Fruit fly (Drosophila melanogaster): ENCODE measurements around the gene CG4743.

Gene CG4743

dm6 chr3R:25652066-25652720, 28.2 kb downstream of the CG4743 start:
- peak; percentile 87 for TF ChIP-seq exex (tag; optimal IDR thresholded peaks at IDR 0.05)
- no peak for TF ChIP-seq CG4730 (GFP tag; IDR thresholded peaks at IDR 0.05)
- TF ChIP-seq Nf-YC (tag; optimal IDR thresholded peaks at IDR 0.05), result peak; percentile 18
- TF ChIP-seq grau (tag; optimal IDR thresholded peaks at IDR 0.05), result peak; percentile 4
- peak; percentile 38; the same call in 1 of the 2 replicates for TF ChIP-seq Bgb (GFP tag; IDR thresholded peaks at IDR 0.05; ENCODE audit: partially characterized antibody)
- TF ChIP-seq CG6175 (GFP tag; IDR thresholded peaks at IDR 0.05), result peak; percentile 68; the same call in 1 of the 3 replicates
- no peak for TF ChIP-seq slou (GFP tag; optimal IDR thresholded peaks at IDR 0.05)
- peak; percentile 5 for TF ChIP-seq pb (GFP tag; optimal IDR thresholded peaks at IDR 0.05)
- 0 out of 2 replicates have a peak, but pooled peaks have one; percentile 17 for TF ChIP-seq tna (GFP tag; IDR thresholded peaks at IDR 0.05; ENCODE audit: partially characterized antibody)
- TF ChIP-seq CG31365 (tag; optimal IDR thresholded peaks at IDR 0.05), result no peak
- TF ChIP-seq CG32767 (GFP tag; IDR thresholded peaks at IDR 0.05), result no peak
- no peak for TF ChIP-seq chn (GFP tag; optimal IDR thresholded peaks at IDR 0.05)
- TF ChIP-seq cwo (GFP tag; optimal IDR thresholded peaks at IDR 0.05), result no peak
- TF ChIP-seq row (GFP tag; IDR thresholded peaks at IDR 0.05), result no peak
- 0 out of 3 replicates have a peak, but pooled peaks have one; percentile 7 for TF ChIP-seq dysf (GFP tag; IDR thresholded peaks at IDR 0.05)
- TF ChIP-seq Ets65A (GFP tag), result peak; percentile 76
- peak; percentile 93 for TF ChIP-seq Meics (GFP tag; optimal IDR thresholded peaks at IDR 0.05)
- TF ChIP-seq CG10979 (tag; optimal IDR thresholded peaks at IDR 0.05), result no peak
- TF ChIP-seq nerfin-2 (GFP tag; IDR thresholded peaks at IDR 0.05; ENCODE audit: partially characterized antibody), result no peak
- TF ChIP-seq CG14965 (GFP tag; optimal IDR thresholded peaks at IDR 0.05; ENCODE audit: borderline replicate concordance), result no peak
- peak; percentile 29 for TF ChIP-seq pzg (GFP tag; optimal IDR thresholded peaks at IDR 0.05)
- TF ChIP-seq E2f2 (GFP tag; IDR thresholded peaks at IDR 0.05), result peak; percentile 36; the same call in 1 of the 2 replicates
- no peak for TF ChIP-seq ind (GFP tag; optimal IDR thresholded peaks at IDR 0.05)
- TF ChIP-seq pfk (GFP tag; optimal IDR thresholded peaks at IDR 0.05), result no peak
- peak; percentile 58 for TF ChIP-seq Vsx1 (GFP tag; optimal IDR thresholded peaks at IDR 0.05)
- peak; percentile 6 for TF ChIP-seq NfI (GFP tag; optimal IDR thresholded peaks at IDR 0.05)
- TF ChIP-seq sug (tag; optimal IDR thresholded peaks at IDR 0.05), result peak; percentile 6
- TF ChIP-seq CG34224 (GFP tag; IDR thresholded peaks at IDR 0.05; ENCODE audit: partially characterized antibody), result peak; percentile 20; the same call in 1 of the 3 replicates
- TF ChIP-seq her (GFP tag; optimal IDR thresholded peaks at IDR 0.05), result peak; percentile 69
- no peak for TF ChIP-seq CG18619 (GFP tag; optimal IDR thresholded peaks at IDR 0.05)
- TF ChIP-seq Adf1 (GFP tag; IDR thresholded peaks at IDR 0.05), result peak; percentile 35; the same call in 1 of the 2 replicates
- TF ChIP-seq Sin3A (optimal IDR thresholded peaks at IDR 0.05), result no peak
- TF ChIP-seq oc (tag; optimal IDR thresholded peaks at IDR 0.05), result peak; percentile 71
- no peak for TF ChIP-seq fd96Cb (tag; optimal IDR thresholded peaks at IDR 0.05)
- TF ChIP-seq CG7987 (GFP tag; optimal IDR thresholded peaks at IDR 0.05), result peak; percentile 15
- peak in 1 of 2 experiments; percentile 71 for TF ChIP-seq Pdp1 (GFP tag; optimal IDR thresholded peaks at IDR 0.05)
- no peak for TF ChIP-seq ap (GFP tag; IDR thresholded peaks at IDR 0.05)
- TF ChIP-seq TFAM (GFP tag; optimal IDR thresholded peaks at IDR 0.05), result no peak
- no peak for TF ChIP-seq CG15011 (GFP tag; optimal IDR thresholded peaks at IDR 0.05)
- no peak for TF ChIP-seq gsb (GFP tag; IDR thresholded peaks at IDR 0.05)
- TF ChIP-seq HmgZ (tag; optimal IDR thresholded peaks at IDR 0.05), result peak; percentile 68
- peak; percentile 7; the same call in 1 of the 2 replicates for TF ChIP-seq vvl (GFP tag; IDR thresholded peaks at IDR 0.05)
- TF ChIP-seq B-H2 (GFP tag; optimal IDR thresholded peaks at IDR 0.05), result peak; percentile 56
- peak; percentile 30 for TF ChIP-seq gfzf (GFP tag; optimal IDR thresholded peaks at IDR 0.05)
- TF ChIP-seq CG6683 (GFP tag; optimal IDR thresholded peaks at IDR 0.05), result no peak
- no peak for TF ChIP-seq grn (GFP tag; optimal IDR thresholded peaks at IDR 0.05)
- TF ChIP-seq eve (GFP tag; optimal IDR thresholded peaks at IDR 0.05), result no peak
- TF ChIP-seq disco-r (GFP tag; optimal IDR thresholded peaks at IDR 0.05), result no peak
- peak; percentile 36; the same call in 1 of the 2 replicates for TF ChIP-seq CG32532 (GFP tag; IDR thresholded peaks at IDR 0.05)

Measured in whole organism, embryonic.